Fruit fly (Drosophila melanogaster): ENCODE data around the gene CG10565.

CG10565 gene

dm6 chr3L:21106883-21107282, 29.3 kb downstream of the CG10565 start:
- TF ChIP-seq fru (GFP tag; optimal IDR thresholded peaks at IDR 0.05): no peak
- TF ChIP-seq h (GFP tag; optimal IDR thresholded peaks at IDR 0.05): peak; percentile 27
- TF ChIP-seq tai (GFP tag; optimal IDR thresholded peaks at IDR 0.05): no peak
- TF ChIP-seq foxo (GFP tag; optimal IDR thresholded peaks at IDR 0.05): peak in 1 of 2 experiments; percentile 22
- no peak for TF ChIP-seq CG32264 (GFP tag; optimal IDR thresholded peaks at IDR 0.05)
- peak; percentile 8 for TF ChIP-seq rgr (GFP tag; optimal IDR thresholded peaks at IDR 0.05)
- TF ChIP-seq usp (GFP tag; optimal IDR thresholded peaks at IDR 0.05): no peak
- TF ChIP-seq Mio (GFP tag; optimal IDR thresholded peaks at IDR 0.05): no peak

- TF ChIP-seq foxo (GFP tag; optimal IDR thresholded peaks at IDR 0.05): peak in 1 of 2 experiments; percentile 10
- TF ChIP-seq HLH106 (tag; optimal IDR thresholded peaks at IDR 0.05): no peak
- TF ChIP-seq Dfd (GFP tag; optimal IDR thresholded peaks at IDR 0.05): peak; percentile 88
- no peak for TF ChIP-seq lola (GFP tag; optimal IDR thresholded peaks at IDR 0.05)
- TF ChIP-seq psq (GFP tag; optimal IDR thresholded peaks at IDR 0.05): peak; percentile 20
- TF ChIP-seq jim (GFP tag; optimal IDR thresholded peaks at IDR 0.05): no peak
- no peak for TF ChIP-seq CrebA (GFP tag; optimal IDR thresholded peaks at IDR 0.05; ENCODE audit: borderline replicate concordance)
- no peak for TF ChIP-seq Mio (GFP tag; optimal IDR thresholded peaks at IDR 0.05)
These were observed 31.7 kb downstream of the CG10565 start for dm6 chr3L:21104338-21105018.

dm6 chr3L:21101316-21101715, 34.8 kb downstream of the CG10565 start:
- TF ChIP-seq fru (GFP tag; optimal IDR thresholded peaks at IDR 0.05): no peak
- TF ChIP-seq HLH106 (tag; optimal IDR thresholded peaks at IDR 0.05): no peak
- no peak for TF ChIP-seq CG32264 (GFP tag; optimal IDR thresholded peaks at IDR 0.05)
- TF ChIP-seq OdsH (GFP tag; optimal IDR thresholded peaks at IDR 0.05): no peak
- TF ChIP-seq Hr78 (GFP tag; optimal IDR thresholded peaks at IDR 0.05): no peak
- no peak for TF ChIP-seq GATAd (GFP tag; optimal IDR thresholded peaks at IDR 0.05)
- no peak for TF ChIP-seq dmrt93B (GFP tag; optimal IDR thresholded peaks at IDR 0.05)
- no peak for TF ChIP-seq Sp1 (GFP tag; optimal IDR thresholded peaks at IDR 0.05)
- TF ChIP-seq N (GFP tag; optimal IDR thresholded peaks at IDR 0.05): no peak
- TF ChIP-seq Dfd (GFP tag; optimal IDR thresholded peaks at IDR 0.05): no peak
- no peak for TF ChIP-seq ey (GFP tag; optimal IDR thresholded peaks at IDR 0.05)
- TF ChIP-seq Rel (GFP tag; optimal IDR thresholded peaks at IDR 0.05): no peak
- TF ChIP-seq Rel (tag; optimal IDR thresholded peaks at IDR 0.05): no peak
- no peak for TF ChIP-seq Jra (GFP tag; optimal IDR thresholded peaks at IDR 0.05)
- no peak for TF ChIP-seq dl (GFP tag; optimal IDR thresholded peaks at IDR 0.05; ENCODE audit: insufficient read depth in 1 of 2, partially characterized antibody in 2 of 2)
- no peak for TF ChIP-seq Abd-B (GFP tag; optimal IDR thresholded peaks at IDR 0.05)
- no peak for TF ChIP-seq rgr (GFP tag; optimal IDR thresholded peaks at IDR 0.05)
- no peak for TF ChIP-seq jim (GFP tag; optimal IDR thresholded peaks at IDR 0.05)
- TF ChIP-seq tai (GFP tag; optimal IDR thresholded peaks at IDR 0.05): no peak
- no peak for TF ChIP-seq CrebA (GFP tag; optimal IDR thresholded peaks at IDR 0.05; ENCODE audit: borderline replicate concordance)

- TF ChIP-seq br (GFP tag; optimal IDR thresholded peaks at IDR 0.05) (no peak), OdsH (GFP tag; optimal IDR thresholded peaks at IDR 0.05) (peak; percentile 62), Abd-B (GFP tag; optimal IDR thresholded peaks at IDR 0.05) (no peak), CrebA (GFP tag; optimal IDR thresholded peaks at IDR 0.05; ENCODE audit: borderline replicate concordance) (no peak), h (GFP tag; optimal IDR thresholded peaks at IDR 0.05) (peak; percentile 56), Sp1 (GFP tag; optimal IDR thresholded peaks at IDR 0.05) (peak; percentile 32), CG9705 (GFP tag; optimal IDR thresholded peaks at IDR 0.05) (peak; percentile 8), Vsx2 (GFP tag; optimal IDR thresholded peaks at IDR 0.05; ENCODE audit: partially characterized antibody) (no peak), dmrt93B (GFP tag; optimal IDR thresholded peaks at IDR 0.05) (peak; percentile 29), ey (GFP tag; optimal IDR thresholded peaks at IDR 0.05) (peak; percentile 30), HLH106 (tag; optimal IDR thresholded peaks at IDR 0.05) (peak; percentile 64), fru (GFP tag; optimal IDR thresholded peaks at IDR 0.05) (peak; percentile 35), sv (GFP tag; optimal IDR thresholded peaks at IDR 0.05) (no peak), foxo (GFP tag; optimal IDR thresholded peaks at IDR 0.05) (peak in 1 of 2 experiments; percentile 66), rgr (GFP tag; optimal IDR thresholded peaks at IDR 0.05) (peak; percentile 46), CG32264 (GFP tag; optimal IDR thresholded peaks at IDR 0.05) (no peak), psq (GFP tag; optimal IDR thresholded peaks at IDR 0.05) (peak; percentile 35)
These were observed 35.7 kb downstream of the CG10565 start for dm6 chr3L:21100429-21100828.

- TF ChIP-seq HLH106 (tag; optimal IDR thresholded peaks at IDR 0.05): no peak
- TF ChIP-seq CG9705 (GFP tag; optimal IDR thresholded peaks at IDR 0.05): no peak
- TF ChIP-seq Sp1 (GFP tag; optimal IDR thresholded peaks at IDR 0.05): no peak
- TF ChIP-seq tai (GFP tag; optimal IDR thresholded peaks at IDR 0.05): no peak
- no peak for TF ChIP-seq fru (GFP tag; optimal IDR thresholded peaks at IDR 0.05)
- no peak for TF ChIP-seq Rel (GFP tag; optimal IDR thresholded peaks at IDR 0.05)
- no peak for TF ChIP-seq Rel (tag; optimal IDR thresholded peaks at IDR 0.05)
- no peak for TF ChIP-seq Dfd (GFP tag; optimal IDR thresholded peaks at IDR 0.05)
- peak; percentile 27 to 35 for TF ChIP-seq dl (GFP tag; optimal IDR thresholded peaks at IDR 0.05; ENCODE audit: insufficient read depth in 1 of 2, partially characterized antibody in 2 of 2)
- no peak for TF ChIP-seq dsf (GFP tag; optimal IDR thresholded peaks at IDR 0.05; ENCODE audit: borderline replicate concordance)
- no peak for TF ChIP-seq Myc (optimal IDR thresholded peaks at IDR 0.05)
- no peak for TF ChIP-seq sage (GFP tag; optimal IDR thresholded peaks at IDR 0.05)
- no peak for TF ChIP-seq pan (optimal IDR thresholded peaks at IDR 0.05)
- peak; percentile 43 for TF ChIP-seq Dif (GFP tag; optimal IDR thresholded peaks at IDR 0.05; ENCODE audit: partially characterized antibody)
- TF ChIP-seq CrebA (GFP tag; optimal IDR thresholded peaks at IDR 0.05; ENCODE audit: borderline replicate concordance): no peak
- no peak for TF ChIP-seq Abd-B (GFP tag; optimal IDR thresholded peaks at IDR 0.05)
- no peak for TF ChIP-seq Mio (GFP tag; optimal IDR thresholded peaks at IDR 0.05)
- TF ChIP-seq psq (GFP tag; optimal IDR thresholded peaks at IDR 0.05): no peak
These were observed 36.2 kb downstream of the CG10565 start for dm6 chr3L:21099908-21100307.
